Fruit fly (Drosophila melanogaster): ENCODE data around the gene CG11537.
A peak's percentile ranks its signal among the peaks of the same experiment; 100 is the strongest.

The CG11537 gene

DNA sequence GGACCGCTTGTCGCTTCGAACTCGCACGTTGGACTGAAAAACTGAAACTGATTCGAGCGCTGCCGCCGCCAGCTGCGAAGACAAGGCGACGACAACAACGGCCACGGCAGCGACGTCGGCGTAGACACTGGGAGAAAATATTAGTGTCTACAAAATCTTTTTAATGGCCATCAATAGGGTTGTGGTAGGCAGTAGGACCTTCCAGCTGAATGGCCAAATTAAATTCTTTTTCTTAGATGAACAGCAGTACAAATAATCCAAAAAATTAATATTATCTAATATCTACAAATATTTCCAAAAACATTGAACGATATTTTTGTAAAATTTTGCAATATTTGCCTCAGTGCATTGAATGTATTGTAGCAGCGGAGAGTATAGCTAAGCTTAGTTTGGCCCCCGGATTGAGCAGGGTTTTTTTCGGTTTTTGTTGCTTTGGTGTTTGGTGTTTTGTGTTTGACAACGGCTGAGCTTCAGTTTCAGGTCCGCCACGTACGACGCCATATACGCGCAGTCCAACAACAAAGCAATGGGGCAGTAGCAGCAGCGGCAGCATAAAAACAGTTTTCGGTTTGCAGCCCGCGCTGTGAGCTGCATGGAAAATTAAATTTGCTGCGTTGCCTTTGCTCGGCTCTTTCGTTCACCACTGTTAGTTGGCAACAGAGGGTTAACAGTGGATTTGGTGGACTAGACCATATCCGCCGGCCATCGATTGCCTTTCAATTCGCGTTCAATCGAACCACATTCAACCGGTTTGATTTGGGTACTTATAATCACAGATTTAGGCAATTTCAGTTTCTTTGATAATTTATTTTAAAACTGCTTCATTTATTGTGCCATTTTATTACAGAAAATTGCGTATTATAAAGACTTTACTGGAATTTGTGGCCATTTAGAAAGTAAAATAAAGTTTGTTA lies 36.1 kb downstream of the CG11537 start, which contains the start of gene Cht7 (continued):
- TF ChIP-seq CG14860 (GFP tag; IDR thresholded peaks at IDR 0.05; ENCODE audit: partially characterized antibody), result no peak
- peak; percentile 73 for TF ChIP-seq Asciz (GFP tag; optimal IDR thresholded peaks at IDR 0.05)
- TF ChIP-seq tup (GFP tag; optimal IDR thresholded peaks at IDR 0.05), result peak; percentile 60
- peak; percentile 68 for TF ChIP-seq CG30431 (GFP tag; optimal IDR thresholded peaks at IDR 0.05)
- TF ChIP-seq CG4617 (GFP tag; optimal IDR thresholded peaks at IDR 0.05; ENCODE audit: borderline replicate concordance), result peak; percentile 62
- peak; percentile 91 for TF ChIP-seq CG7839 (tag; optimal IDR thresholded peaks at IDR 0.05)
- TF ChIP-seq CG10267 (tag; optimal IDR thresholded peaks at IDR 0.05), result peak; percentile 82
- TF ChIP-seq CG12659 (GFP tag; optimal IDR thresholded peaks at IDR 0.05), result peak; percentile 92
- TF ChIP-seq tx (GFP tag; optimal IDR thresholded peaks at IDR 0.05), result peak; percentile 54
- peak; percentile 80 for TF ChIP-seq ssp (GFP tag; IDR thresholded peaks at IDR 0.05)
- peak; percentile 76; the same call in 2 of the 3 replicates for TF ChIP-seq H15 (GFP tag; IDR thresholded peaks at IDR 0.05)
- peak; percentile 56 for TF ChIP-seq zfh2 (GFP tag; optimal IDR thresholded peaks at IDR 0.05)
- peak; percentile 56 for TF ChIP-seq abd-A (tag; optimal IDR thresholded peaks at IDR 0.05)
- TF ChIP-seq CG6765 (GFP tag; optimal IDR thresholded peaks at IDR 0.05), result peak; percentile 59
- TF ChIP-seq Adf1 (GFP tag; IDR thresholded peaks at IDR 0.05), result peak; percentile 90
- TF ChIP-seq ems (GFP tag; optimal IDR thresholded peaks at IDR 0.05), result peak; percentile 61
- peak; percentile 89 for TF ChIP-seq CG10209 (GFP tag; optimal IDR thresholded peaks at IDR 0.05)
- TF ChIP-seq Awh (GFP tag; IDR thresholded peaks at IDR 0.05), result peak; percentile 81
- peak; percentile 77 for TF ChIP-seq Nf-YC (tag; optimal IDR thresholded peaks at IDR 0.05)
- peak; percentile 77 for TF ChIP-seq CG4424 (GFP tag; optimal IDR thresholded peaks at IDR 0.05)
- peak; percentile 18 for TF ChIP-seq fu2 (GFP tag; optimal IDR thresholded peaks at IDR 0.05)
- TF ChIP-seq CG12236 (GFP tag; optimal IDR thresholded peaks at IDR 0.05), result no peak
- peak; percentile 84 for TF ChIP-seq CG2120 (GFP tag; optimal IDR thresholded peaks at IDR 0.05)
- peak; percentile 55 for TF ChIP-seq CG7928 (GFP tag; optimal IDR thresholded peaks at IDR 0.05)
- peak; percentile 48 for TF ChIP-seq CG1647 (GFP tag; optimal IDR thresholded peaks at IDR 0.05)
- peak; percentile 37 for TF ChIP-seq CG15696 (tag; optimal IDR thresholded peaks at IDR 0.05)
- TF ChIP-seq CG10959 (GFP tag; IDR thresholded peaks at IDR 0.05), result peak; percentile 63
- TF ChIP-seq Trl (optimal IDR thresholded peaks at IDR 0.05), result no peak
- peak; percentile 32 for TF ChIP-seq Trl (GFP tag; optimal IDR thresholded peaks at IDR 0.05)
- no peak for TF ChIP-seq Kr (GFP tag; optimal IDR thresholded peaks at IDR 0.05)
- TF ChIP-seq Hr78 (GFP tag; optimal IDR thresholded peaks at IDR 0.05), result peak in 1 of 2 experiments; percentile 46
- peak; percentile 87 for TF ChIP-seq CG17829 (tag; optimal IDR thresholded peaks at IDR 0.05)
- TF ChIP-seq row (GFP tag; IDR thresholded peaks at IDR 0.05), result peak; percentile 93
- TF ChIP-seq CG9932 (GFP tag; IDR thresholded peaks at IDR 0.05), result peak; percentile 87
- TF ChIP-seq CG14965 (GFP tag; optimal IDR thresholded peaks at IDR 0.05; ENCODE audit: borderline replicate concordance), result no peak
- peak; percentile 83 for TF ChIP-seq Meics (GFP tag; optimal IDR thresholded peaks at IDR 0.05)
- peak; percentile 13 for TF ChIP-seq CG8290 (GFP tag; optimal IDR thresholded peaks at IDR 0.05)
- peak; percentile 11 to 37 for TF ChIP-seq CG8290 (tag; optimal IDR thresholded peaks at IDR 0.05)
- peak; percentile 88 for TF ChIP-seq Dek (tag; optimal IDR thresholded peaks at IDR 0.05)
- TF ChIP-seq bab2 (GFP tag; optimal IDR thresholded peaks at IDR 0.05), result peak; percentile 66
- peak; percentile 63 for TF ChIP-seq CG7786 (GFP tag; optimal IDR thresholded peaks at IDR 0.05)
- peak; percentile 46 for TF ChIP-seq Fer2 (tag; optimal IDR thresholded peaks at IDR 0.05)
- no peak for TF ChIP-seq Sry-β (GFP tag; optimal IDR thresholded peaks at IDR 0.05)
- no peak for TF ChIP-seq knrl (GFP tag; IDR thresholded peaks at IDR 0.05; ENCODE audit: partially characterized antibody)
- TF ChIP-seq dan (GFP tag; IDR thresholded peaks at IDR 0.05), result no peak
- peak; percentile 61; the same call in 1 of the 2 replicates for TF ChIP-seq ham (GFP tag; IDR thresholded peaks at IDR 0.05)
- no peak for TF ChIP-seq Poxn (GFP tag; IDR thresholded peaks at IDR 0.05)
- peak; percentile 45 for TF ChIP-seq crc (GFP tag; optimal IDR thresholded peaks at IDR 0.05)
- TF ChIP-seq Myb (GFP tag; optimal IDR thresholded peaks at IDR 0.05), result peak; percentile 30

All from whole organism, embryonic.